Fruit fly (Drosophila melanogaster) whole organism, prepupa: ENCODE results near the gene Surf1.
A peak's percentile ranks its signal among the peaks of the same experiment; 100 is the strongest.

Source experiments
- Blimp-1 ChIP-seq: fragments of 200-800 bp; sonication (Bioruptor generic); optimal IDR thresholded peaks from 3 replicates; lab custom pipeline; 2017; ENCODE audit warnings: missing biosample characterization, missing genetic modification characterization, mild to moderate bottlenecking, moderate library complexity, missing genetic modification reagents
- CG10631 ChIP-seq: fragments of 200-800 bp; sonication (Bioruptor generic); optimal IDR thresholded peaks from 2 replicates; lab custom pipeline; 2016; ENCODE audit warnings: missing biosample characterization, missing genetic modification characterization
- CG11762 ChIP-seq: fragments of 200-800 bp; sonication (Bioruptor generic); optimal IDR thresholded peaks from 3 replicates; lab custom pipeline; 2016; ENCODE audit warnings: missing biosample characterization, missing genetic modification characterization; ENCODE audit not compliant: insufficient read depth
- CG11902 ChIP-seq: fragments of 200-800 bp; sonication (Bioruptor generic); optimal IDR thresholded peaks from 3 replicates; lab custom pipeline; 2016; ENCODE audit warnings: missing biosample characterization, missing genetic modification characterization
- CG15336 ChIP-seq: fragments of 200-800 bp; sonication (Bioruptor generic); IDR thresholded peaks from 2 replicates; pipeline ENCODE4 v1.3.6; 2022; ENCODE audit warnings: missing biosample characterization, missing genetic modification characterization
- CG1621 ChIP-seq: fragments of 200-800 bp; sonication (Bioruptor generic); optimal IDR thresholded peaks from 3 replicates; lab custom pipeline; 2018; ENCODE audit warnings: missing biosample characterization, mild to moderate bottlenecking, missing genetic modification characterization
- CG3032 ChIP-seq: fragments of 200-800 bp; optimal IDR thresholded peaks from 2 replicates; lab custom pipeline; 2019; ENCODE audit warnings: missing biosample characterization, mild to moderate bottlenecking, missing genetic modification characterization, moderate library complexity
- CG31627 ChIP-seq: fragments of 200-800 bp; sonication (Bioruptor generic); optimal IDR thresholded peaks from 3 replicates; lab custom pipeline; 2016; ENCODE audit warnings: missing biosample characterization, missing genetic modification characterization
- CG32006 ChIP-seq: fragments of 200-800 bp; sonication (Bioruptor generic); optimal IDR thresholded peaks from 3 replicates; lab custom pipeline; 2017; ENCODE audit warnings: missing biosample characterization, mild to moderate bottlenecking, missing genetic modification characterization
- CG34406 ChIP-seq: fragments of 200-800 bp; sonication (Bioruptor generic); optimal IDR thresholded peaks from 3 replicates; lab custom pipeline; 2016; ENCODE audit warnings: missing biosample characterization, missing genetic modification characterization
- CG3919 ChIP-seq: fragments of 200-800 bp; sonication (Bioruptor generic); optimal IDR thresholded peaks from 3 replicates; lab custom pipeline; 2016; ENCODE audit warnings: missing biosample characterization, missing genetic modification characterization
- CG6163 ChIP-seq: fragments of 200-800 bp; sonication (Bioruptor generic); IDR thresholded peaks from 3 replicates; pipeline ENCODE4 v1.3.6; 2022; ENCODE audit warnings: missing biosample characterization, missing genetic modification characterization
- CG6276 ChIP-seq: fragments of 200-800 bp; sonication (Bioruptor generic); optimal IDR thresholded peaks from 2 replicates; lab custom pipeline; 2017; ENCODE audit warnings: missing biosample characterization, mild to moderate bottlenecking, missing genetic modification characterization
- CG6792 ChIP-seq: fragments of 200-800 bp; sonication (Bioruptor generic); optimal IDR thresholded peaks from 3 replicates; lab custom pipeline; 2016; ENCODE audit warnings: missing biosample characterization, missing genetic modification characterization
- CG6808 ChIP-seq: fragments of 200-800 bp; sonication (Bioruptor generic); optimal IDR thresholded peaks from 3 replicates; lab custom pipeline; 2017; ENCODE audit warnings: missing biosample characterization, missing genetic modification characterization, mild to moderate bottlenecking, moderate library complexity, missing genetic modification reagents
- CG6854 ChIP-seq: fragments of 200-800 bp; sonication (Bioruptor generic); optimal IDR thresholded peaks from 2 replicates; lab custom pipeline; 2017; ENCODE audit warnings: missing biosample characterization, mild to moderate bottlenecking, missing genetic modification characterization
- CG7368 ChIP-seq: fragments of 200-800 bp; sonication (Bioruptor generic); optimal IDR thresholded peaks from 3 replicates; lab custom pipeline; 2016; ENCODE audit warnings: missing biosample characterization, missing genetic modification characterization
- CG8119 ChIP-seq: fragments of 200-800 bp; sonication (Bioruptor generic); IDR thresholded peaks from 3 replicates; pipeline ENCODE4 v1.3.6; 2022; ENCODE audit warnings: missing biosample characterization, missing genetic modification characterization
- CG8319 ChIP-seq: fragments of 200-800 bp; sonication (Bioruptor generic); optimal IDR thresholded peaks from 3 replicates; lab custom pipeline; 2016; ENCODE audit warnings: missing biosample characterization, missing genetic modification characterization
- CG9139 ChIP-seq: fragments of 200-800 bp; sonication (Bioruptor generic); optimal IDR thresholded peaks from 3 replicates; lab custom pipeline; 2017; ENCODE audit warnings: missing biosample characterization, mild to moderate bottlenecking, missing genetic modification characterization
- Eip75B ChIP-seq: fragments of 200-800 bp; sonication (Bioruptor generic); optimal IDR thresholded peaks from 3 replicates; lab custom pipeline; 2016; ENCODE audit warnings: missing biosample characterization, missing genetic modification characterization
- Eip78C ChIP-seq: fragments of 200-800 bp; sonication (Bioruptor generic); peaks from one replicate; lab custom pipeline; 2016; ENCODE audit warnings: missing biosample characterization, missing genetic modification characterization
- Eip93F ChIP-seq: fragments of 200-800 bp; sonication (Bioruptor generic); optimal IDR thresholded peaks from 2 replicates; lab custom pipeline; 2016; ENCODE audit warnings: missing biosample characterization, mild to moderate bottlenecking, missing genetic modification characterization
- Ets96B ChIP-seq: fragments of 200-800 bp; optimal IDR thresholded peaks from 2 replicates; lab custom pipeline; 2019; ENCODE audit warnings: missing biosample characterization, mild to moderate bottlenecking, missing genetic modification characterization, moderate library complexity
- Hr39 ChIP-seq: fragments of 200-800 bp; sonication (Bioruptor generic); optimal IDR thresholded peaks from 2 replicates; lab custom pipeline; 2016; ENCODE audit warnings: missing biosample characterization, missing genetic modification characterization
- Hr4 ChIP-seq: fragments of 200-800 bp; sonication (Bioruptor generic); optimal IDR thresholded peaks from 3 replicates; lab custom pipeline; 2016; ENCODE audit warnings: missing biosample characterization, missing genetic modification characterization
- Smox ChIP-seq: fragments of 200-800 bp; sonication (Bioruptor generic); optimal IDR thresholded peaks from 3 replicates; lab custom pipeline; 2016; ENCODE audit warnings: missing biosample characterization, missing genetic modification characterization
- Sox102F ChIP-seq: fragments of 200-800 bp; sonication (Bioruptor generic); optimal IDR thresholded peaks from 2 replicates; lab custom pipeline; 2016; ENCODE audit warnings: missing biosample characterization, mild to moderate bottlenecking, missing genetic modification characterization
- Sox14 ChIP-seq: fragments of 200-800 bp; sonication (Bioruptor generic); optimal IDR thresholded peaks from 3 replicates; lab custom pipeline; 2016; ENCODE audit warnings: missing biosample characterization, missing genetic modification characterization
- achi ChIP-seq: fragments of 200-800 bp; sonication (Bioruptor generic); optimal IDR thresholded peaks from 3 replicates; lab custom pipeline; 2016; ENCODE audit warnings: missing biosample characterization, missing genetic modification characterization
- cyc ChIP-seq: fragments of 200-800 bp; sonication (Bioruptor generic); optimal IDR thresholded peaks from 3 replicates; lab custom pipeline; 2016; ENCODE audit warnings: missing biosample characterization, missing genetic modification characterization
- dac ChIP-seq: fragments of 200-800 bp; sonication (Bioruptor generic); optimal IDR thresholded peaks from 2 replicates; lab custom pipeline; 2017; ENCODE audit warnings: missing biosample characterization, mild to moderate bottlenecking, missing genetic modification characterization
- eg ChIP-seq: fragments of 200-800 bp; sonication (Bioruptor generic); IDR thresholded peaks from 3 replicates; pipeline ENCODE4 v1.3.6; 2022; ENCODE audit warnings: missing biosample characterization, missing genetic modification characterization
- esn ChIP-seq: fragments of 200-800 bp; sonication (Bioruptor generic); optimal IDR thresholded peaks from 2 replicates; lab custom pipeline; 2016; ENCODE audit warnings: missing biosample characterization, mild to moderate bottlenecking, missing genetic modification characterization, moderate library complexity
- fd59A ChIP-seq: fragments of 200-800 bp; sonication (Bioruptor generic); optimal IDR thresholded peaks from 2 replicates; lab custom pipeline; 2017; ENCODE audit warnings: missing biosample characterization, mild to moderate bottlenecking, missing genetic modification characterization, missing genetic modification reagents
- fkh ChIP-seq: fragments of 200-800 bp; sonication (Bioruptor generic); optimal IDR thresholded peaks from 3 replicates; lab custom pipeline; 2017; ENCODE audit warnings: missing biosample characterization, mild to moderate bottlenecking, missing genetic modification characterization, moderate library complexity
- lz ChIP-seq: fragments of 200-800 bp; sonication (Bioruptor generic); optimal IDR thresholded peaks from 3 replicates; lab custom pipeline; 2016; ENCODE audit warnings: missing biosample characterization, missing genetic modification characterization
- net ChIP-seq: fragments of 200-800 bp; sonication (Bioruptor generic); optimal IDR thresholded peaks from 3 replicates; lab custom pipeline; 2016; ENCODE audit warnings: missing biosample characterization, missing genetic modification characterization
- pdm3 ChIP-seq: fragments of 200-800 bp; sonication (Bioruptor generic); optimal IDR thresholded peaks from 3 replicates; lab custom pipeline; 2016; ENCODE audit warnings: missing biosample characterization, missing genetic modification characterization
- salr ChIP-seq, 2 experiments: fragments of 200-800 bp; sonication (Bioruptor generic); optimal IDR thresholded peaks; 3 replicates each; lab custom pipeline; 2016 to 2018; ENCODE audit warnings: missing biosample characterization in 2 of 2, missing genetic modification characterization in 2 of 2, mild to moderate bottlenecking in 1 of 2
- ss ChIP-seq, 2 experiments: fragments of 200-800 bp; sonication (Bioruptor generic); optimal IDR thresholded peaks; 2 replicates in 1 of 2; 3 replicates in 1 of 2; lab custom pipeline; 2017 to 2018; ENCODE audit warnings: mild to moderate bottlenecking in 2 of 2, missing biosample characterization in 2 of 2, missing genetic modification characterization in 2 of 2, moderate library complexity in 1 of 2
- svp ChIP-seq: fragments of 200-800 bp; sonication (Bioruptor generic); peaks from one replicate; lab custom pipeline; 2016; ENCODE audit warnings: missing biosample characterization, missing genetic modification characterization
- topi ChIP-seq: fragments of 200-800 bp; sonication (Bioruptor generic); optimal IDR thresholded peaks from 3 replicates; lab custom pipeline; 2016; ENCODE audit warnings: missing biosample characterization, missing genetic modification characterization
- vri ChIP-seq: fragments of 200-800 bp; sonication (Bioruptor generic); optimal IDR thresholded peaks from 3 replicates; lab custom pipeline; 2016; ENCODE audit warnings: missing biosample characterization, mild to moderate bottlenecking, missing genetic modification characterization

Surf1 gene

DNA sequence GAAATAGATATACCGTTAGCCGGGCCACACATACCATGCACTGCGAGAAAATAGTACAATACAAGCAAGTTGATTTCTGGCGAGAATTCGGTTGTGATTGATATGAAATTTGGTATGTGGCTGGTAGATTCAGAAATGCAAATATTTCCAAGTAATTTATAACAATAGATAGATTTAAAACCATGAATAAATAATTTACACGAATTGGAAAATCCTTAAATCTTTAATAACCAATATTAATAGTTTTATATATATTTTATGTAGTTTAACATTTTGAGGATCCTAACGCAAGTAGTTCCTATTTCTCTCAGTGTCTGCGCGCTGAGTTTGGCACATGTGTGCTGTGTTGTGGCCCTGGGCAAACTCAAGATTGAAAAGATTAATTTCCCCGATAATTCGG is 23.7 kb downstream of the Surf1 start:
- TF ChIP-seq Eip78C (GFP tag; lab: Kevin White, UChicago) (peak; percentile 30), CG34406 (GFP tag; lab: Kevin White, UChicago) (no peak), CG32006 (GFP tag; lab: Kevin White, UChicago) (peak; percentile 27), svp (GFP tag; lab: Kevin White, UChicago) (peak; percentile 28), CG15336 (peak; percentile 22; the same call in 1 of the 2 replicates), achi (GFP tag; lab: Kevin White, UChicago) (peak; percentile 23), Sox14 (GFP tag; lab: Kevin White, UChicago) (no peak)

DNA sequence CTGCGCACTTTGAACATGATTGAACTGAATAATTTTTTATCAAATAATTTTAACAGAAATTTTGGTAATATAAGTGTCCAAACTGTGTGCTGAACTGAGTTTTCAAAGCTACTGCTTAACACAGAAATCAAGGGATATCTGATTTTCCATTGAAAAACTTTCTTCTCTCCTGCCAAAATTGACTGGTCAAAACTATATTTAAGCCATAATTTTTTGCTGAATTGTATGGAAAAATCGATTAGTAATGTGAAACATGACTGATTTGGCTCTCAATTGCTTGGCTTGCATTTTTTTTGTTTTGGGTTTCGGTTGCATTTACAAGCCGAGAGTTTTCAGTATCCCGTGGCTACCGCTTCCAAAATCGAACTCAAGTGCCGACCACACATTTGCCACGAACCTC is 26.3 kb downstream of the Surf1 start, which contains the start of the genes CG32388 and CG43439:
CG32388 (minus strand) TSS at position 101 of the 400 bp plus-strand sequence.
CG43439 (minus strand) TSS at position 101 of the 400 bp plus-strand sequence.
- TF ChIP-seq esn (GFP tag; lab: Kevin White, UChicago) (no peak), fkh (GFP tag; lab: Kevin White, UChicago) (no peak), ss (GFP tag; optimal IDR thresholded peaks at IDR 0.05; lab: Kevin White, UChicago) (no peak), CG3919 (GFP tag; lab: Kevin White, UChicago) (no peak), topi (no peak), achi (GFP tag; lab: Kevin White, UChicago) (no peak), CG9139 (GFP tag; lab: Kevin White, UChicago) (no peak), CG31627 (GFP tag; lab: Kevin White, UChicago) (no peak), Hr39 (GFP tag; lab: Kevin White, UChicago) (no peak), svp (GFP tag; lab: Kevin White, UChicago) (no peak), Eip93F (GFP tag; lab: Kevin White, UChicago) (no peak), CG7368 (GFP tag; lab: Kevin White, UChicago) (no peak), CG6163 (GFP tag; lab: Robert Waterston, UW) (no peak), CG6792 (GFP tag; lab: Kevin White, UChicago) (no peak), dac (no peak), CG10631 (GFP tag; lab: Kevin White, UChicago) (no peak), CG6854 (no peak), Hr4 (GFP tag; lab: Kevin White, UChicago) (no peak)
- TF ChIP-seq, all 60 proteins: peak for 0

DNA sequence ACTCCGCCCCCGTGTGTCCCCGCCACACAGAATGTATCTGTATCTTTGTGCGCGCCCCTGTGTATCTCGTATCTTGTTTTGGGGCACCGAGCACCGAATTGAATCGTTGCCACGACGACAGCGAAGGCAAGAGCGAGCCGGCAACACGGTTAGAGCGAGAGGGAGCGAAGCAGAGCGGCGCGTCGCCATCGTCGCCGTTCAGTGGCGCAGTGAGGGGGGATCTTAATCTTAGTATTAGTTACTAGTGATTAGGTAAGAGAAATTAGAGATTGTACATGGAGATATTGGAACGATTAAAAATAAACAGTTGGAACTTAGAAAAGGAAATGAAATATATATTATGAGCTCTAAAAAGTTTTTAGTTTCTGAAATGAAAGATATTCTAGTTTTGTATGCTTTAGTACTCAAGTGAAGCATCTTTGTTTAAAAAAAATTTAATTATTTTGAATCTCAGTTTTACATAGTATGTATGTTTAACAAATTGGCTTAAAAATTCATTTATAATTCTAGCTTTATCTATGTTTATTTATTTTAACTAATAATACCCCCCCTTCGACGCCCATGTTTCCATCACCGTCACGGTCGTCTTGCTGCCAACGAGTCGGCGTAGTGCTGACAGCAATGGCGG is 30.9 kb downstream of the Surf1 start:
- TF ChIP-seq CG6808 (peak; percentile 82), CG11902 (GFP tag; lab: Kevin White, UChicago) (peak; percentile 73), vri (GFP tag; lab: Kevin White, UChicago) (no peak), CG6276 (GFP tag; lab: Kevin White, UChicago) (peak; percentile 89), CG8119 (peak; percentile 73), esn (GFP tag; lab: Kevin White, UChicago) (peak; percentile 74), Blimp-1 (peak; percentile 63), CG34406 (GFP tag; lab: Kevin White, UChicago) (peak; percentile 78), pdm3 (GFP tag; lab: Kevin White, UChicago) (peak; percentile 56), Eip93F (GFP tag; lab: Kevin White, UChicago) (no peak), topi (peak; percentile 74), lz (GFP tag; lab: Kevin White, UChicago) (peak; percentile 69), dac (peak; percentile 61), CG1621 (tag; lab: Kevin White, UChicago) (no peak), cyc (peak; percentile 72), eg (GFP tag; lab: Robert Waterston, UW) (peak; percentile 68), Sox102F (GFP tag; lab: Kevin White, UChicago) (peak; percentile 44), CG3032 (tag; lab: Kevin White, UChicago) (peak; percentile 84), net (GFP tag; lab: Kevin White, UChicago) (peak; percentile 68), CG8319 (GFP tag; lab: Kevin White, UChicago) (peak; percentile 71), Hr39 (GFP tag; lab: Kevin White, UChicago) (peak; percentile 44), salr (GFP tag; optimal IDR thresholded peaks at IDR 0.05; lab: Kevin White, UChicago) (peak in 1 of 2 experiments; percentile 86), Ets96B (tag; lab: Kevin White, UChicago) (peak; percentile 81), CG9139 (GFP tag; lab: Kevin White, UChicago) (peak; percentile 75), achi (GFP tag; lab: Kevin White, UChicago) (peak; percentile 72), fd59A (GFP tag; lab: Kevin White, UChicago) (peak; percentile 42), Sox14 (GFP tag; lab: Kevin White, UChicago) (peak; percentile 49), CG6792 (GFP tag; lab: Kevin White, UChicago) (peak; percentile 71), CG31627 (GFP tag; lab: Kevin White, UChicago) (peak; percentile 46), CG11762 (peak; percentile 78), ss (GFP tag; optimal IDR thresholded peaks at IDR 0.05; lab: Kevin White, UChicago) (peak; percentile 61 to 83), Smox (GFP tag; lab: Kevin White, UChicago) (peak; percentile 48), Eip78C (GFP tag; lab: Kevin White, UChicago) (peak; percentile 95), Eip75B (GFP tag; lab: Kevin White, UChicago) (peak; percentile 82)
